Fruit fly (Drosophila melanogaster): ENCODE results near the gene RhoGAP102A.

DNA sequence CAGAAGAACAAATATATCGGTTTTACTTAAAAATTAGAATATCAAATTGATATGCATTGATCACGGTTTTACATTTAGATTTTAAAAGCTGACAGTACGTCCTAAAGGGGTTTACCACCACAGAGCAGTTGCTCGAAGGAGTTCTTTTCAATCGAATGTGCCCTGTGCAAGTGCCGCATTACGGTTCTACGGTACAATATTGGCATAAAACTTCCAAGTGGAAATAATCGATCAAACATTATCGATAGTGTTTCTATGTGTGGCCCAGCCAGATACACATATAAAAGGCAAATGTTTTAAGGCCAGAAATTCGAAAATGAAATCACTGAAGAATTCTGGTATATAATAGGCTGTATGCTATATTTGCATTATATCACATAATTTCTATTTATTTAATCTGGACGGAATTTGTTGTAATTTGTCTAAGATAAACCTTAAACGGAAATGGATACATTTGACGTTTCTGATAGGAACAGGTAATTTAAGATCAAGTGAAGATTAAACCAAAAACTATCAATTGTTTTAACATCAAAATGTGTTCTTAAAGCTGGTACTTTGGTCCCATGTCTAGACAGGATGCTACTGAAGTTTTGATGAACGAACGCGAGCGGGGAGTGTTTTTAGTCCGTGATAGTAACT, 44.7 kb upstream of the RhoGAP102A start, which contains the start of gene Crk:
- TF ChIP-seq CG8478 (optimal IDR thresholded peaks at IDR 0.05) (no peak), CTCF (optimal IDR thresholded peaks at IDR 0.05) (no peak)
